Worm (Caenorhabditis elegans): ENCODE results near the gene rabr-4.

The rabr-4 gene

DNA sequence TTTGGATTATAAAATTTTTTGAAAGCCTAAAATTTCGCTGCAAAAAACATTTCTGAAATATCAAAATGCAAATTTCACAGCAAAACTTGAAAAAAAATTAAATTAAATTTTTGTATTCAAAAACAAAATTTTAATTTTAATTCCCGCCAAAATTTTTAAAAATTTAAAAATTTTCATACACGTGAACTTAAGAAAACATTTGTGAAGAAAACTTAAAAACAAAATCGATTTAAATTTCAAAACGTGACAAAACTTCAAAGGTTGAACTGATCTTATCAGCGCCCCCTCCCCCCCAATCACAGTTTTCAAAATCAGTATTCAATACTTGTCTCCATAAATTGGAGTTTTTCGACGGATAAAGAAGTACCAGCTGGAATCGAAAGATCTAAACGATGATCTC is 42.5 kb downstream of the rabr-4 start, which contains the start of gene F21H7.5:
F21H7.5 (plus strand) TSS at position 301 of the 400 bp plus-strand sequence.
- TF ChIP-seq elt-3 (tag; optimal IDR thresholded peaks at IDR 0.05) (no peak), flh-1 (GFP tag; optimal IDR thresholded peaks at IDR 0.05) (no peak), ceh-83 (GFP tag; optimal IDR thresholded peaks at IDR 0.05) (no peak), drap-1 (GFP tag; optimal IDR thresholded peaks at IDR 0.05) (no peak), zip-8 (tag; optimal IDR thresholded peaks at IDR 0.05) (no peak), nhr-2 (tag; optimal IDR thresholded peaks at IDR 0.05) (no peak), hlh-1 (tag; optimal IDR thresholded peaks at IDR 0.05) (no peak), pha-4 (tag; optimal IDR thresholded peaks at IDR 0.05) (no peak)

DNA sequence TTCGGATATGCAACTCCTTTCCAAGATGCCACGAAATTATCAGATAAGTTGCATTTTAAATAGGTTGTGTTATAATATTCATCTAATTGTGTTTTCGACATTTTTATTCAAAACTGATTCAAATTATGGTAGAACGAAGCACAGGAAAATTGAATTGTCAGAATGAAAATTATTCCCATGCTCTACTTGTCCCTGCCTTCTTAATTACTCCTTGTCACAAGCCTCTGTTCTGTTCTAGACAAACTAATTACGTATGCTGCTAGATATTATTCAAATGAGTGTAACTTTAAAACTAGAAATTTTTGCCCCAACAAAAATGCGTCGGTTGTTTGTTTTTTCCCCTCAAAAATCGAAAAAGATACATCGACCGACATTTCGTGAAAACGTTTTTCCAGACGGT is 49.3 kb downstream of the rabr-4 start, which contains the start of gene srh-104:
srh-104 (minus strand) TSS at position 101 of the 400 bp plus-strand sequence.
- TF ChIP-seq elt-3 (tag; optimal IDR thresholded peaks at IDR 0.05) (no peak), ceh-39 (tag; optimal IDR thresholded peaks at IDR 0.05) (no peak), ham-2 (GFP tag; optimal IDR thresholded peaks at IDR 0.05) (no peak), pha-4 (tag; optimal IDR thresholded peaks at IDR 0.05) (no peak), zip-8 (tag; optimal IDR thresholded peaks at IDR 0.05) (no peak), elt-1 (tag; optimal IDR thresholded peaks at IDR 0.05; ENCODE audit: borderline replicate concordance, insufficient read depth) (no peak), drap-1 (GFP tag; optimal IDR thresholded peaks at IDR 0.05) (no peak), bed-3 (GFP tag; optimal IDR thresholded peaks at IDR 0.05) (no peak), M03D4.4 (tag; optimal IDR thresholded peaks at IDR 0.05) (no peak), unc-62 (GFP tag; optimal IDR thresholded peaks at IDR 0.05) (no peak), nhr-237 (tag; optimal IDR thresholded peaks at IDR 0.05) (no peak), ces-1 (GFP tag; optimal IDR thresholded peaks at IDR 0.05) (no peak), ztf-11 (tag; optimal IDR thresholded peaks at IDR 0.05) (no peak), lin-32 (GFP tag; optimal IDR thresholded peaks at IDR 0.05) (no peak), nhr-2 (tag; optimal IDR thresholded peaks at IDR 0.05) (no peak), cnd-1 (tag; optimal IDR thresholded peaks at IDR 0.05) (no peak)

All from whole organism, mixed stage, embryonic.